Worm (Caenorhabditis elegans) whole organism, young adult: ENCODE results near the gene nhr-11.

Source experiments
- B0336.3 ChIP-seq: fragments of 200-800 bp; sonication (Bioruptor generic); IDR thresholded peaks from 2 replicates; pipeline ENCODE4 v1.3.6; 2022; ENCODE audit warnings: missing genetic modification characterization, missing compliant biosample characterization
- C17E4.6 ChIP-seq: fragments of 200-800 bp; sonication (Bioruptor generic); IDR thresholded peaks from 2 replicates; pipeline ENCODE4 v1.3.6; 2022; ENCODE audit warnings: missing genetic modification reagents, missing genetic modification characterization, missing compliant biosample characterization
- F10E7.11 ChIP-seq: sonication (generic microtip); optimal IDR thresholded peaks from 2 replicates; lab custom pipeline; 2017; ENCODE audit warnings: mild to moderate bottlenecking, missing genetic modification characterization, moderate library complexity, missing compliant biosample characterization
- F22D6.2 ChIP-seq: sonication (generic microtip); optimal IDR thresholded peaks from 2 replicates; lab custom pipeline; 2016; ENCODE audit warnings: mild to moderate bottlenecking, missing genetic modification characterization, missing compliant biosample characterization
- F49E8.2 ChIP-seq: sonication (generic microtip); optimal IDR thresholded peaks from 3 replicates; lab custom pipeline; 2017; ENCODE audit warnings: missing genetic modification characterization, mild to moderate bottlenecking, missing compliant biosample characterization, antibody characterized with exemption, moderate library complexity; ENCODE audit not compliant: insufficient read depth
- F55B11.4 ChIP-seq: sonication (generic microtip); optimal IDR thresholded peaks from 2 replicates; lab custom pipeline; 2016; ENCODE audit warnings: missing compliant biosample characterization, missing genetic modification characterization, borderline replicate concordance; ENCODE audit not compliant: insufficient read depth
- Y56A3A.18 ChIP-seq: fragments of 200-800 bp; sonication (Bioruptor generic); IDR thresholded peaks from 2 replicates; pipeline ENCODE4 v1.3.6; 2022; ENCODE audit warnings: missing genetic modification reagents, missing genetic modification characterization, missing compliant biosample characterization
- ama-1 ChIP-seq, 3 experiments: fragments of 150-350 bp in 1 of 3; sonication (generic microtip) in 2 of 3; optimal IDR thresholded peaks; 2 replicates each; lab custom pipeline; 2014 to 2018; ENCODE audit warnings: missing biosample characterization in 2 of 3, missing genetic modification characterization in 2 of 3, missing genetic modification reagents in 2 of 3
- aptf-2 ChIP-seq: fragments of 200-800 bp; sonication (Bioruptor generic); conservative IDR thresholded peaks from 2 replicates; pipeline ENCODE4 v1.3.6; 2022; ENCODE audit warnings: missing genetic modification reagents, missing genetic modification characterization, missing compliant biosample characterization
- athp-1 ChIP-seq: sonication (generic microtip); optimal IDR thresholded peaks from 2 replicates; lab custom pipeline; 2017; ENCODE audit warnings: mild to moderate bottlenecking, missing genetic modification characterization, missing compliant biosample characterization
- attf-6 ChIP-seq: fragments of 200-800 bp; sonication (Bioruptor generic); IDR thresholded peaks from 2 replicates; pipeline ENCODE4 v1.3.6; 2022; ENCODE audit warnings: missing genetic modification reagents, missing genetic modification characterization, missing compliant biosample characterization
- cebp-1 ChIP-seq, 2 experiments: fragments of 200-800 bp in 1 of 2; sonication (Bioruptor generic) in 1 of 2; sonication (generic microtip) in 1 of 2; IDR thresholded peaks in 1 of 2; optimal IDR thresholded peaks in 1 of 2; 2 replicates each; pipeline versions ENCODE4 v1.3.6 to Lab custom; 2017 to 2022; ENCODE audit warnings: missing compliant biosample characterization in 2 of 2, missing genetic modification characterization in 2 of 2, mild to moderate bottlenecking in 1 of 2, missing genetic modification reagents in 1 of 2, moderate library complexity in 1 of 2
- ceh-27 ChIP-seq: fragments of 200-800 bp; sonication (Bioruptor generic); optimal IDR thresholded peaks from 2 replicates; lab custom pipeline; 2018; ENCODE audit warnings: mild to moderate bottlenecking, missing genetic modification characterization, moderate library complexity, missing compliant biosample characterization
- ceh-58 ChIP-seq: fragments of 200-800 bp; sonication (Bioruptor generic); IDR thresholded peaks from 2 replicates; pipeline ENCODE4 v1.3.6; 2022; ENCODE audit warnings: missing genetic modification characterization, missing compliant biosample characterization
- ceh-79 ChIP-seq: sonication (generic microtip); optimal IDR thresholded peaks from 2 replicates; lab custom pipeline; 2017; ENCODE audit warnings: mild to moderate bottlenecking, missing genetic modification characterization, missing compliant biosample characterization
- chd-7 ChIP-seq: sonication (generic microtip); optimal IDR thresholded peaks from 2 replicates; lab custom pipeline; 2016; ENCODE audit warnings: mild to moderate bottlenecking, missing genetic modification characterization, moderate library complexity, missing compliant biosample characterization
- dox-1 ChIP-seq: fragments of 200-800 bp; sonication (Bioruptor generic); IDR thresholded peaks from 2 replicates; pipeline ENCODE4 v1.3.6; 2022; ENCODE audit warnings: missing genetic modification reagents, missing genetic modification characterization, missing compliant biosample characterization
- dpff-1 ChIP-seq: sonication (generic microtip); optimal IDR thresholded peaks from 2 replicates; lab custom pipeline; 2017; ENCODE audit warnings: mild to moderate bottlenecking, missing genetic modification characterization, missing compliant biosample characterization
- dpl-1 ChIP-seq: fragments of 150-350 bp; optimal IDR thresholded peaks from 2 replicates; lab custom pipeline; 2014; ENCODE audit warnings: missing biosample characterization, missing genetic modification reagents, missing genetic modification characterization
- egl-44 ChIP-seq: fragments of 200-800 bp; sonication (Bioruptor generic); IDR thresholded peaks from 2 replicates; pipeline ENCODE4 v1.3.6; 2022; ENCODE audit warnings: missing genetic modification reagents, missing genetic modification characterization, missing compliant biosample characterization
- fkh-3 ChIP-seq: sonication (generic microtip); optimal IDR thresholded peaks from 2 replicates; lab custom pipeline; 2016; ENCODE audit warnings: mild to moderate bottlenecking, missing genetic modification characterization, missing compliant biosample characterization
- him-1 ChIP-seq: sonication (generic microtip); optimal IDR thresholded peaks from 2 replicates; lab custom pipeline; 2016; ENCODE audit warnings: missing genotype, missing genetic modification reagents, missing genetic modification characterization, missing compliant biosample characterization
- hmg-20 ChIP-seq: fragments of 200-800 bp; sonication (Bioruptor generic); IDR thresholded peaks from 2 replicates; pipeline ENCODE4 v1.3.6; 2022; ENCODE audit warnings: missing genetic modification reagents, missing genetic modification characterization, missing compliant biosample characterization
- let-526 ChIP-seq: fragments of 200-800 bp; sonication (Bioruptor generic); IDR thresholded peaks from 2 replicates; pipeline ENCODE4 v1.3.6; 2022; ENCODE audit warnings: missing genetic modification reagents, missing genetic modification characterization, missing compliant biosample characterization
- lin-26 ChIP-seq: fragments of 200-800 bp; sonication (Bioruptor generic); IDR thresholded peaks from 2 replicates; pipeline ENCODE4 v1.3.6; 2022; ENCODE audit warnings: missing genetic modification reagents, missing genetic modification characterization, missing compliant biosample characterization
- madf-3 ChIP-seq: fragments of 200-800 bp; sonication (Bioruptor generic); IDR thresholded peaks from 2 replicates; pipeline ENCODE4 v1.3.6; 2022; ENCODE audit warnings: missing genetic modification reagents, missing genetic modification characterization, missing compliant biosample characterization
- madf-6 ChIP-seq: fragments of 200-800 bp; sonication (Bioruptor generic); IDR thresholded peaks from 2 replicates; pipeline ENCODE4 v1.3.6; 2022; ENCODE audit warnings: missing genetic modification reagents, missing genetic modification characterization, missing compliant biosample characterization
- nfyb-1 ChIP-seq: fragments of 200-800 bp; sonication (Bioruptor generic); IDR thresholded peaks from 2 replicates; pipeline ENCODE4 v1.3.6; 2022; ENCODE audit warnings: missing genetic modification reagents, missing genetic modification characterization, missing compliant biosample characterization
- nhr-120 ChIP-seq: fragments of 200-800 bp; sonication (Bioruptor generic); IDR thresholded peaks from 2 replicates; pipeline ENCODE4 v1.3.6; 2022; ENCODE audit warnings: missing genetic modification characterization, missing compliant biosample characterization
- nhr-179 ChIP-seq: sonication (generic microtip); optimal IDR thresholded peaks from 2 replicates; lab custom pipeline; 2016; ENCODE audit warnings: mild to moderate bottlenecking, missing genetic modification characterization, missing compliant biosample characterization
- nhr-80 ChIP-seq: sonication (generic microtip); optimal IDR thresholded peaks from 2 replicates; lab custom pipeline; 2016; ENCODE audit warnings: missing genetic modification characterization, missing compliant biosample characterization
- nhr-90 ChIP-seq: sonication (generic microtip); optimal IDR thresholded peaks from 2 replicates; lab custom pipeline; 2016; ENCODE audit warnings: missing genotype, mild to moderate bottlenecking, missing genetic modification characterization, missing compliant biosample characterization
- rcor-1 ChIP-seq: fragments of 200-800 bp; sonication (Bioruptor generic); IDR thresholded peaks from 2 replicates; pipeline ENCODE4 v1.3.6; 2022; ENCODE audit warnings: missing genetic modification reagents, missing genetic modification characterization, missing compliant biosample characterization
- rec-8 ChIP-seq, 2 experiments: sonication (generic microtip); optimal IDR thresholded peaks; 2 replicates each; lab custom pipeline; 2016; ENCODE audit warnings: mild to moderate bottlenecking in 2 of 2, missing genetic modification characterization in 2 of 2, missing genetic modification reagents in 2 of 2, missing genotype in 2 of 2, missing biosample characterization in 1 of 2, missing compliant biosample characterization in 1 of 2, moderate library complexity in 1 of 2
- sdz-38 ChIP-seq: sonication (generic microtip); optimal IDR thresholded peaks from 2 replicates; lab custom pipeline; 2016; ENCODE audit warnings: missing genotype, missing genetic modification characterization, missing compliant biosample characterization
- sea-2 ChIP-seq: fragments of 200-800 bp; sonication (Bioruptor generic); IDR thresholded peaks from 2 replicates; pipeline ENCODE4 v1.3.6; 2022; ENCODE audit warnings: missing genetic modification characterization, missing compliant biosample characterization
- snpc-1.1 ChIP-seq: sonication (generic microtip); optimal IDR thresholded peaks from 2 replicates; lab custom pipeline; 2017; ENCODE audit warnings: missing genetic modification characterization, mild to moderate bottlenecking, missing compliant biosample characterization, antibody characterized with exemption, moderate library complexity, missing genotype, missing genetic modification reagents; ENCODE audit not compliant: insufficient read depth
- snpc-1.3 ChIP-seq: sonication (generic microtip); optimal IDR thresholded peaks from 2 replicates; lab custom pipeline; 2017; ENCODE audit warnings: missing genetic modification characterization, mild to moderate bottlenecking, missing compliant biosample characterization, antibody characterized with exemption, moderate library complexity, missing genotype, missing genetic modification reagents; ENCODE audit not compliant: insufficient read depth
- snpc-4 ChIP-seq, 5 experiments: fragments of 150-350 bp in 1 of 5; sonication (generic microtip) in 4 of 5; optimal IDR thresholded peaks; 2 replicates each; lab custom pipeline; 2014 to 2018; ENCODE audit warnings: missing genetic modification characterization in 5 of 5, missing biosample characterization in 3 of 5, antibody characterized with exemption in 2 of 5, mild to moderate bottlenecking in 2 of 5, missing compliant biosample characterization in 2 of 5, missing genotype in 2 of 5, moderate library complexity in 2 of 5, missing genetic modification reagents in 1 of 5
- sptf-2 ChIP-seq: fragments of 200-800 bp; sonication (Bioruptor generic); optimal IDR thresholded peaks from 2 replicates; lab custom pipeline; 2018; ENCODE audit warnings: mild to moderate bottlenecking, missing genetic modification characterization, missing compliant biosample characterization
- unc-130 ChIP-seq: sonication (generic microtip); optimal IDR thresholded peaks from 2 replicates; lab custom pipeline; 2016; ENCODE audit warnings: missing genetic modification reagents, missing genetic modification characterization, missing compliant biosample characterization
- xnd-1 ChIP-seq: sonication (generic microtip); optimal IDR thresholded peaks from 2 replicates; lab custom pipeline; 2016; ENCODE audit warnings: missing genotype, missing genetic modification reagents, missing genetic modification characterization, missing compliant biosample characterization
- zfh-2 ChIP-seq: fragments of 200-800 bp; sonication (Bioruptor generic); conservative IDR thresholded peaks from 2 replicates; pipeline ENCODE4 v1.3.6; 2022; ENCODE audit warnings: missing genetic modification reagents, missing genetic modification characterization, missing compliant biosample characterization
- ztf-18 ChIP-seq: sonication (generic microtip); optimal IDR thresholded peaks from 2 replicates; lab custom pipeline; 2016; ENCODE audit warnings: missing genotype, mild to moderate bottlenecking, missing genetic modification characterization, missing compliant biosample characterization

Gene nhr-11

ce11 chrIV:9070188-9070587 is 385 bp downstream of the nhr-11 start:
- peak; percentile 47 for TF ChIP-seq nhr-80 (tag; lab: Kevin White, UChicago)
- TF ChIP-seq Y56A3A.18 (GFP tag; lab: Robert Waterston, UW): no peak

- TF ChIP-seq xnd-1 (tag; lab: Kevin White, UChicago) (no peak), F22D6.2 (tag; lab: Kevin White, UChicago) (peak; percentile 49), nhr-120 (GFP tag; lab: Robert Waterston, UW) (no peak), attf-6 (GFP tag; lab: Robert Waterston, UW) (0 out of 2 replicates have a peak, but pooled peaks have one; percentile 23), F49E8.2 (tag; lab: Kevin White, UChicago) (no peak), rcor-1 (GFP tag; lab: Robert Waterston, UW) (peak; percentile 60), snpc-1.1 (tag; lab: Kevin White, UChicago) (no peak), nhr-90 (no peak), nfyb-1 (GFP tag; lab: Robert Waterston, UW) (0 out of 2 replicates have a peak, but pooled peaks have one; percentile 39), sptf-2 (no peak), athp-1 (peak; percentile 14), cebp-1 (GFP tag; IDR thresholded peaks at IDR 0.05; lab: Robert Waterston, UW) (peak; percentile 80), cebp-1 (tag; optimal IDR thresholded peaks at IDR 0.05; lab: Kevin White, UChicago) (peak; percentile 89), rec-8 (tag; optimal IDR thresholded peaks at IDR 0.05; lab: Kevin White, UChicago) (peak; percentile 60), nhr-179 (tag; lab: Kevin White, UChicago) (no peak), snpc-4 (GFP tag; optimal IDR thresholded peaks at IDR 0.05; lab: Kevin White, UChicago) (peak; percentile 2), snpc-4 (tag; optimal IDR thresholded peaks at IDR 0.05; lab: Kevin White, UChicago) (peak; percentile 8 to 52 (median 36)), chd-7 (peak; percentile 39), dox-1 (peak; percentile 74), fkh-3 (tag; lab: Kevin White, UChicago) (no peak), dpl-1 (peak; percentile 82), sea-2 (GFP tag; lab: Robert Waterston, UW) (no peak), zfh-2 (GFP tag; lab: Robert Waterston, UW) (no peak), snpc-1.3 (tag; lab: Kevin White, UChicago) (peak; percentile 29), ceh-27 (GFP tag; lab: Kevin White, UChicago) (peak; percentile 84), sdz-38 (no peak), hmg-20 (GFP tag; lab: Robert Waterston, UW) (no peak), ceh-58 (GFP tag; lab: Robert Waterston, UW) (no peak), F55B11.4 (tag; lab: Kevin White, UChicago) (no peak), ceh-79 (tag; lab: Kevin White, UChicago) (no peak), madf-6 (GFP tag; lab: Robert Waterston, UW) (peak; percentile 51; the same call in 1 of the 2 replicates), unc-130 (GFP tag; lab: Kevin White, UChicago) (peak; percentile 92), F10E7.11 (tag; lab: Kevin White, UChicago) (no peak), egl-44 (GFP tag; lab: Robert Waterston, UW) (no peak), C17E4.6 (no peak), lin-26 (GFP tag; lab: Robert Waterston, UW) (no peak), madf-3 (GFP tag; lab: Robert Waterston, UW) (0 out of 2 replicates have a peak, but pooled peaks have one; percentile 60), aptf-2 (peak; percentile 82), B0336.3 (GFP tag; lab: Robert Waterston, UW) (no peak), let-526 (GFP tag; lab: Robert Waterston, UW) (0 out of 2 replicates have a peak, but pooled peaks have one; percentile 62), dpff-1 (tag; lab: Kevin White, UChicago) (no peak), ama-1 (optimal IDR thresholded peaks at IDR 0.05; lab: Kevin White, UChicago) (no peak), ama-1 (GFP tag; optimal IDR thresholded peaks at IDR 0.05; lab: Kevin White, UChicago) (no peak), him-1 (no peak), ztf-18 (tag; lab: Kevin White, UChicago) (no peak)
These were observed 4.5 kb downstream of the nhr-11 start, which contains the start of gene mppb-1 for ce11 chrIV:9074244-9074723. Gene mppb-1, plus strand, starts transcription at chrIV:9074673.
